Fruit fly (Drosophila melanogaster): Measurements from ENCODE around the gene CG12155.
A peak's percentile ranks its signal among the peaks of the same experiment; 100 is the strongest.

Gene CG12155

DNA sequence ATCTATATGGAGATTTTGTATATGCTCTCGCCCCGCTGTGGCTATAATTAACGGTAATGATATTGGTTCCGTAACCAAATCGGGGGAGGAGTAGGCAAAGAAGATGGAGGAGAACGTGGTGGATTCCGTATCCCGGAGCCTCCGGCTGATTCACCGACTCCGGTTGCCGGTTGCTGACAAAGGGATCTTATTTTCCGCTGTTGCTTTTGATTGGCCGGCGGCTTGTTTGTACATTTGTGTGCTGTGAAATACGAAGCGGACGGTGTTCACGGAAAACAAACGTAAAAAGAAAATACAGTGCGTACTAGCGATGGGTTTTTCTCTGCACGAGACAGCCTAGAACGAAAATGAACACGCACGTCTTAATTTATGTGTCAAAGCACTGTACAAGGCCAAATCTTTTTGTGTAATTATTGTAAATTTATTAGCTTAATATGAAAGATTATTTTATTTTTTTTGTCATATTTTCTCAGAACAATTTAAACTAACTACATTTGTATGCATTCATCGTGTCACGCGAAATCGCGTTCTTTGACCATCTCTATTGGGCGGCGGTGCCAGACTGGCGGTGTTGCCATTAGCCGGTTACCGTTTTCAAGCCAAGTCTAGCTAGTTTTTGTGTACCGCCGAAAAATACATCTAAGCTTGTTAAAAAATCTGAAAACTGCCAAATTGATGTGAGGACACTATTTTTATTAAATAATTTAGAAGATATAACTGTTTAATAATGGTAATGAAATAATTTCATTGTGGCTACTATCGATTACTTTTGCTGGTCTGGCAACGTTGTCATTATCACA lies 5.8 kb downstream of the CG12155 start, which contains the start of the genes Pdp and Rab39 (continued):
- 0 out of 3 replicates have a peak, but pooled peaks have one; percentile 28 for TF ChIP-seq jigr1 (GFP tag; IDR thresholded peaks at IDR 0.05)
- no peak for TF ChIP-seq dan (GFP tag; IDR thresholded peaks at IDR 0.05)
- TF ChIP-seq CG4328 (GFP tag; optimal IDR thresholded peaks at IDR 0.05) = peak; percentile 70
- peak; percentile 69; the same call in 1 of the 2 replicates for TF ChIP-seq CG31224 (GFP tag; IDR thresholded peaks at IDR 0.05)
- peak; percentile 67 for TF ChIP-seq vfl (GFP tag; optimal IDR thresholded peaks at IDR 0.05)
- peak; percentile 21; the same call in 1 of the 2 replicates for TF ChIP-seq sim (GFP tag; IDR thresholded peaks at IDR 0.05)
- TF ChIP-seq CG3838 (GFP tag; optimal IDR thresholded peaks at IDR 0.05) = peak; percentile 17
- no peak for TF ChIP-seq Trl (optimal IDR thresholded peaks at IDR 0.05)
- peak; percentile 44 for TF ChIP-seq Trl (GFP tag; optimal IDR thresholded peaks at IDR 0.05)
- peak; percentile 94 for TF ChIP-seq BEAF-32 (GFP tag; optimal IDR thresholded peaks at IDR 0.05)
- peak; percentile 43 for TF ChIP-seq gro (GFP tag; optimal IDR thresholded peaks at IDR 0.05)
- peak; percentile 74 for TF ChIP-seq CG1602 (GFP tag; optimal IDR thresholded peaks at IDR 0.05)
- TF ChIP-seq CG11247 (GFP tag; IDR thresholded peaks at IDR 0.05) = peak; percentile 76
- TF ChIP-seq Dref (GFP tag; IDR thresholded peaks at IDR 0.05) = no peak; the same call in none of the 2 replicates
- TF ChIP-seq CG6813 (GFP tag; optimal IDR thresholded peaks at IDR 0.05) = no peak
- TF ChIP-seq p53 (GFP tag; optimal IDR thresholded peaks at IDR 0.05) = no peak
- peak; percentile 76 for TF ChIP-seq Ada2b (GFP tag; IDR thresholded peaks at IDR 0.05)
- no peak for TF ChIP-seq CG6683 (GFP tag; optimal IDR thresholded peaks at IDR 0.05)
- TF ChIP-seq CG16815 (GFP tag; optimal IDR thresholded peaks at IDR 0.05) = peak; percentile 76
- TF ChIP-seq CG7987 (GFP tag; optimal IDR thresholded peaks at IDR 0.05) = no peak
- TF ChIP-seq CG10959 (GFP tag; IDR thresholded peaks at IDR 0.05) = peak; percentile 51
- 0 out of 4 replicates have a peak, but pooled peaks have one; percentile 57 for TF ChIP-seq chinmo (GFP tag; IDR thresholded peaks at IDR 0.05; ENCODE audit: partially characterized antibody)
- TF ChIP-seq chif (GFP tag; optimal IDR thresholded peaks at IDR 0.05) = peak; percentile 63 to 66
- TF ChIP-seq lbe (GFP tag; optimal IDR thresholded peaks at IDR 0.05) = peak; percentile 8
- peak; percentile 73 for TF ChIP-seq CG11504 (tag; optimal IDR thresholded peaks at IDR 0.05)
- TF ChIP-seq Atf-2 (GFP tag; optimal IDR thresholded peaks at IDR 0.05) = peak; percentile 17
- no peak for TF ChIP-seq kni (GFP tag; optimal IDR thresholded peaks at IDR 0.05)
- TF ChIP-seq CG10366 (GFP tag; IDR thresholded peaks at IDR 0.05) = peak; percentile 74
- peak; percentile 1 for TF ChIP-seq ERR (GFP tag; optimal IDR thresholded peaks at IDR 0.05)
- no peak for TF ChIP-seq CG10565 (GFP tag; optimal IDR thresholded peaks at IDR 0.05)
- TF ChIP-seq Stat92E (GFP tag; optimal IDR thresholded peaks at IDR 0.05) = no peak
- peak; percentile 83 for TF ChIP-seq CoRest (tag; optimal IDR thresholded peaks at IDR 0.05)
- TF ChIP-seq CG2199 (GFP tag; IDR thresholded peaks at IDR 0.05) = peak; percentile 26; the same call in 1 of the 3 replicates
- peak; percentile 69 for TF ChIP-seq CG30020 (tag; optimal IDR thresholded peaks at IDR 0.05)
- peak; percentile 96 for TF ChIP-seq row (GFP tag; IDR thresholded peaks at IDR 0.05)
- TF ChIP-seq Fer1 (GFP tag; optimal IDR thresholded peaks at IDR 0.05) = peak; percentile 74
- no peak for TF ChIP-seq chm (GFP tag; IDR thresholded peaks at IDR 0.05)
- peak; percentile 72 for TF ChIP-seq CG32767 (GFP tag; IDR thresholded peaks at IDR 0.05)
- TF ChIP-seq ems (GFP tag; optimal IDR thresholded peaks at IDR 0.05) = peak; percentile 78
- TF ChIP-seq sug (tag; optimal IDR thresholded peaks at IDR 0.05) = peak; percentile 83
- peak; percentile 38; the same call in 1 of the 2 replicates for TF ChIP-seq CG5953 (GFP tag; IDR thresholded peaks at IDR 0.05)
- TF ChIP-seq schlank (tag; optimal IDR thresholded peaks at IDR 0.05) = peak; percentile 30
- no peak for TF ChIP-seq pan (optimal IDR thresholded peaks at IDR 0.05)
- TF ChIP-seq pan (GFP tag; optimal IDR thresholded peaks at IDR 0.05 in 1 of 2, IDR thresholded peaks at IDR 0.05 in 1 of 2) = peak in 1 of 2 experiments; percentile 76
- no peak for TF ChIP-seq jing (GFP tag; optimal IDR thresholded peaks at IDR 0.05)
- peak; percentile 11 for TF ChIP-seq CG8089 (GFP tag; optimal IDR thresholded peaks at IDR 0.05)
- TF ChIP-seq C15 (GFP tag; IDR thresholded peaks at IDR 0.05) = 0 out of 3 replicates have a peak, but pooled peaks have one; percentile 57
- TF ChIP-seq CG1603 (tag; optimal IDR thresholded peaks at IDR 0.05) = peak; percentile 54
- TF ChIP-seq CG33557 (GFP tag; optimal IDR thresholded peaks at IDR 0.05) = peak; percentile 72

Data from whole organism, embryonic.